Fruit fly (Drosophila melanogaster) whole organism, embryonic: ENCODE measurements around the gene rols.
A peak's percentile ranks its signal among the peaks of the same experiment; 100 is the strongest.

ENCODE experiments used
- Abd-B ChIP-seq: fragments of 200-800 bp; sonication (Bioruptor generic); optimal IDR thresholded peaks from 2 replicates; lab custom pipeline; 2018; ENCODE audit warnings: missing biosample characterization, mild to moderate bottlenecking, missing genetic modification characterization, moderate library complexity
- Ada2b ChIP-seq: fragments of 200-800 bp; sonication (Bioruptor generic); IDR thresholded peaks from 2 replicates; pipeline ENCODE4 v1.3.6; 2022; ENCODE audit warnings: missing biosample characterization, missing genetic modification characterization
- Blimp-1 ChIP-seq: fragments of 200-800 bp; sonication (Bioruptor generic); optimal IDR thresholded peaks from 3 replicates; lab custom pipeline; 2018; ENCODE audit warnings: missing biosample characterization, missing genetic modification characterization, mild to moderate bottlenecking, moderate library complexity, missing genetic modification reagents
- CG10654 ChIP-seq: fragments of 200-800 bp; sonication (Bioruptor generic); optimal IDR thresholded peaks from 2 replicates; lab custom pipeline; 2016; ENCODE audit warnings: missing biosample characterization, missing genetic modification characterization
- CG10979 ChIP-seq: fragments of 200-800 bp; sonication (Bioruptor generic); optimal IDR thresholded peaks from 2 replicates; lab custom pipeline; 2018; ENCODE audit warnings: missing biosample characterization, mild to moderate bottlenecking, missing genetic modification characterization, moderate library complexity
- CG13123 ChIP-seq: fragments of 200-800 bp; sonication (Bioruptor generic); optimal IDR thresholded peaks from 2 replicates; lab custom pipeline; 2016; ENCODE audit warnings: missing biosample characterization, missing genetic modification characterization
- CG15011 ChIP-seq: fragments of 200-800 bp; sonication (Bioruptor generic); optimal IDR thresholded peaks from 3 replicates; lab custom pipeline; 2018; ENCODE audit warnings: missing biosample characterization, mild to moderate bottlenecking, missing genetic modification characterization
- CG1529 ChIP-seq: fragments of 200-800 bp; sonication (Bioruptor generic); optimal IDR thresholded peaks from 3 replicates; lab custom pipeline; 2018; ENCODE audit warnings: missing biosample characterization, missing genetic modification characterization
- CG17359 ChIP-seq: fragments of 200-800 bp; sonication (Bioruptor generic); optimal IDR thresholded peaks from 3 replicates; lab custom pipeline; 2018; ENCODE audit warnings: missing biosample characterization, mild to moderate bottlenecking, missing genetic modification characterization, moderate library complexity
- CG17361 ChIP-seq: fragments of 200-800 bp; sonication (Bioruptor generic); IDR thresholded peaks from 3 replicates; pipeline ENCODE4 v1.3.6; 2022; ENCODE audit warnings: missing biosample characterization, missing genetic modification characterization
- CG17829 ChIP-seq: fragments of 200-800 bp; optimal IDR thresholded peaks from 2 replicates; lab custom pipeline; 2019; ENCODE audit warnings: missing biosample characterization, mild to moderate bottlenecking, missing genetic modification characterization, moderate library complexity
- CG2875 ChIP-seq: fragments of 200-800 bp; sonication (Bioruptor generic); optimal IDR thresholded peaks from 2 replicates; lab custom pipeline; 2017; ENCODE audit warnings: missing biosample characterization, mild to moderate bottlenecking, missing genetic modification characterization, missing genetic modification reagents
- CG31224 ChIP-seq: fragments of 200-800 bp; sonication (Bioruptor generic); IDR thresholded peaks from 2 replicates; pipeline ENCODE4 v1.3.6; 2022; ENCODE audit warnings: missing biosample characterization, missing genetic modification characterization
- CG32532 ChIP-seq: fragments of 200-800 bp; sonication (Bioruptor generic); IDR thresholded peaks from 2 replicates; pipeline ENCODE4 v1.3.6; 2022; ENCODE audit warnings: missing biosample characterization, missing genetic modification characterization
- CG3995 ChIP-seq: fragments of 200-800 bp; sonication (Bioruptor generic); optimal IDR thresholded peaks from 3 replicates; lab custom pipeline; 2016; ENCODE audit warnings: missing biosample characterization, missing genetic modification characterization
- CG4360 ChIP-seq: fragments of 200-800 bp; sonication (Bioruptor generic); IDR thresholded peaks from 2 replicates; pipeline ENCODE4 v1.3.6; 2022; ENCODE audit warnings: missing biosample characterization, missing genetic modification characterization
- CG6689 ChIP-seq: fragments of 200-800 bp; sonication (Bioruptor generic); IDR thresholded peaks from 2 replicates; pipeline ENCODE4 v1.3.6; 2022; ENCODE audit warnings: missing biosample characterization, missing genetic modification characterization
- CG8765 ChIP-seq: fragments of 200-800 bp; sonication (Bioruptor generic); IDR thresholded peaks from 2 replicates; pipeline ENCODE4 v1.3.6; 2022; ENCODE audit warnings: missing biosample characterization, missing genetic modification characterization
- CG9215 ChIP-seq: fragments of 200-800 bp; sonication (Bioruptor generic); IDR thresholded peaks from 2 replicates; pipeline ENCODE4 v1.3.6; 2022; ENCODE audit warnings: missing biosample characterization, missing genetic modification characterization
- CoRest ChIP-seq: fragments of 200-800 bp; sonication (Bioruptor generic); optimal IDR thresholded peaks from 3 replicates; lab custom pipeline; 2018; ENCODE audit warnings: missing biosample characterization, mild to moderate bottlenecking, missing genetic modification characterization, moderate library complexity
- Dll ChIP-seq: fragments of 200-800 bp; sonication (Bioruptor generic); IDR thresholded peaks from 4 replicates; pipeline ENCODE4 v1.3.6; 2022; ENCODE audit warnings: missing biosample characterization, missing genetic modification characterization; ENCODE audit not compliant: partially characterized antibody
- Doc2 ChIP-seq: fragments of 200-800 bp; sonication (Bioruptor generic); IDR thresholded peaks from 2 replicates; pipeline ENCODE4 v1.3.6; 2022; ENCODE audit warnings: missing biosample characterization, missing genetic modification characterization
- ERR ChIP-seq: fragments of 200-800 bp; sonication (Bioruptor generic); optimal IDR thresholded peaks from 2 replicates; lab custom pipeline; 2016; ENCODE audit warnings: missing biosample characterization, missing genetic modification characterization
- Fer1 ChIP-seq: fragments of 200-800 bp; sonication (Bioruptor generic); optimal IDR thresholded peaks from 2 replicates; lab custom pipeline; 2017; ENCODE audit warnings: missing biosample characterization, mild to moderate bottlenecking, missing genetic modification characterization
- H15 ChIP-seq: fragments of 200-800 bp; sonication (Bioruptor generic); IDR thresholded peaks from 3 replicates; pipeline ENCODE4 v1.3.6; 2022; ENCODE audit warnings: missing biosample characterization, missing genetic modification characterization
- HmgZ ChIP-seq: fragments of 200-800 bp; sonication (Bioruptor generic); optimal IDR thresholded peaks from 2 replicates; lab custom pipeline; 2018; ENCODE audit warnings: missing biosample characterization, mild to moderate bottlenecking, missing genetic modification characterization
- Hmr ChIP-seq: fragments of 200-800 bp; sonication (Bioruptor generic); optimal IDR thresholded peaks from 3 replicates; lab custom pipeline; 2017; ENCODE audit warnings: mild to moderate bottlenecking, missing biosample characterization, missing genetic modification reagents, missing genetic modification characterization
- Med ChIP-seq: fragments of 200-800 bp; sonication (Bioruptor generic); peaks from one replicate; lab custom pipeline; 2016; ENCODE audit warnings: missing biosample characterization, missing genetic modification characterization, mild to moderate bottlenecking, inconsistent platforms, moderate library complexity
- Neu2 ChIP-seq: fragments of 200-800 bp; sonication (Bioruptor generic); optimal IDR thresholded peaks from 3 replicates; lab custom pipeline; 2016; ENCODE audit warnings: missing biosample characterization, missing genetic modification characterization, borderline replicate concordance
- Oli ChIP-seq: fragments of 200-800 bp; sonication (Bioruptor generic); optimal IDR thresholded peaks from 2 replicates; lab custom pipeline; 2018; ENCODE audit warnings: missing biosample characterization, mild to moderate bottlenecking, missing genetic modification characterization, moderate library complexity
- Ravus ChIP-seq: fragments of 200-800 bp; sonication (Bioruptor generic); IDR thresholded peaks from 2 replicates; pipeline ENCODE4 v1.3.6; 2022; ENCODE audit warnings: missing biosample characterization, missing genetic modification characterization
- Rfx ChIP-seq: fragments of 200-800 bp; sonication (Bioruptor generic); IDR thresholded peaks from 2 replicates; pipeline ENCODE4 v1.3.6; 2022; ENCODE audit warnings: missing biosample characterization, missing genetic modification characterization
- Sin3A ChIP-seq: fragments of >200 bp; optimal IDR thresholded peaks from 2 replicates; lab custom pipeline; 2018
- Stat92E ChIP-seq, 3 experiments: fragments of >200 bp in 2 of 3; fragments of 200-800 bp in 1 of 3; sonication (Bioruptor generic) in 1 of 3; optimal IDR thresholded peaks; 2 replicates each; lab custom pipeline; 2017 to 2019; ENCODE audit warnings: missing biosample characterization in 3 of 3, missing genetic modification characterization in 3 of 3, mild to moderate bottlenecking in 1 of 3, moderate library complexity in 1 of 3
- al ChIP-seq: fragments of 200-800 bp; sonication (Bioruptor generic); IDR thresholded peaks from 2 replicates; pipeline ENCODE4 v1.3.6; 2022; ENCODE audit warnings: missing biosample characterization, missing genetic modification characterization
- aop ChIP-seq: fragments of 200-800 bp; sonication (Bioruptor generic); IDR thresholded peaks from 2 replicates; pipeline ENCODE4 v1.3.6; 2022; ENCODE audit warnings: missing biosample characterization, missing genetic modification characterization
- br ChIP-seq: fragments of >200 bp; optimal IDR thresholded peaks from 2 replicates; lab custom pipeline; 2017
- bsh ChIP-seq, 2 experiments: fragments of 200-800 bp; sonication (Bioruptor generic); optimal IDR thresholded peaks; 2 replicates each; lab custom pipeline; 2017 to 2018; ENCODE audit warnings: mild to moderate bottlenecking in 2 of 2, missing biosample characterization in 2 of 2, missing genetic modification characterization in 2 of 2, moderate library complexity in 1 of 2
- caup ChIP-seq: fragments of 200-800 bp; sonication (Bioruptor generic); optimal IDR thresholded peaks from 3 replicates; lab custom pipeline; 2017; ENCODE audit warnings: missing biosample characterization, mild to moderate bottlenecking, missing genetic modification characterization, moderate library complexity; ENCODE audit not compliant: severe bottlenecking
- danr ChIP-seq: fragments of 200-800 bp; sonication (Bioruptor generic); IDR thresholded peaks from 2 replicates; pipeline ENCODE4 v1.3.6; 2022; ENCODE audit warnings: missing biosample characterization, missing genetic modification characterization
- dmrt99B ChIP-seq: fragments of 200-800 bp; sonication (Bioruptor generic); optimal IDR thresholded peaks from 2 replicates; lab custom pipeline; 2018; ENCODE audit warnings: missing biosample characterization, mild to moderate bottlenecking, missing genetic modification characterization, moderate library complexity
- en ChIP-seq: fragments of 200-800 bp; sonication (Bioruptor generic); optimal IDR thresholded peaks from 2 replicates; lab custom pipeline; 2016; ENCODE audit warnings: missing biosample characterization, missing genetic modification characterization
- insv ChIP-seq, 2 experiments: fragments of 200-800 bp; sonication (Bioruptor generic); optimal IDR thresholded peaks; 3 replicates each; lab custom pipeline; 2016 to 2018; ENCODE audit warnings: missing biosample characterization in 2 of 2, missing genetic modification characterization in 2 of 2
- lola ChIP-seq, 3 experiments: fragments of >200 bp in 2 of 3; fragments of 200-800 bp in 1 of 3; sonication (Bioruptor generic) in 1 of 3; optimal IDR thresholded peaks; 2 replicates each; lab custom pipeline; 2017 to 2019; ENCODE audit warnings: missing biosample characterization in 3 of 3, missing genetic modification characterization in 3 of 3, mild to moderate bottlenecking in 1 of 3, moderate library complexity in 1 of 3
- prd ChIP-seq, 3 experiments: fragments of >200 bp in 2 of 3; fragments of 200-800 bp in 1 of 3; sonication (Bioruptor generic) in 1 of 3; optimal IDR thresholded peaks in 2 of 3; IDR thresholded peaks in 1 of 3; 2 replicates in 2 of 3; 3 replicates in 1 of 3; pipeline versions ENCODE4 v1.3.6 to Lab custom; 2017 to 2022; ENCODE audit warnings: missing biosample characterization in 1 of 3, missing genetic modification characterization in 1 of 3
- row ChIP-seq: fragments of 200-800 bp; sonication (Bioruptor generic); IDR thresholded peaks from 3 replicates; pipeline ENCODE4 v1.3.6; 2022; ENCODE audit warnings: missing biosample characterization, missing genetic modification characterization
- seq ChIP-seq: fragments of 200-800 bp; sonication (Bioruptor generic); IDR thresholded peaks from 2 replicates; pipeline ENCODE4 v1.3.6; 2022; ENCODE audit warnings: missing biosample characterization, missing genetic modification characterization
- sisA ChIP-seq: fragments of 200-800 bp; sonication (Bioruptor generic); IDR thresholded peaks from 2 replicates; pipeline ENCODE4 v1.3.6; 2022; ENCODE audit warnings: missing biosample characterization, missing genetic modification characterization
- slou ChIP-seq: fragments of 200-800 bp; sonication (Bioruptor generic); optimal IDR thresholded peaks from 3 replicates; lab custom pipeline; 2016; ENCODE audit warnings: missing biosample characterization, missing genetic modification characterization
- sr ChIP-seq: fragments of 200-800 bp; sonication (Bioruptor generic); IDR thresholded peaks from 3 replicates; pipeline ENCODE4 v1.3.6; 2022; ENCODE audit warnings: missing biosample characterization, missing genetic modification characterization
- tna ChIP-seq: fragments of 200-800 bp; sonication (Bioruptor generic); IDR thresholded peaks from 2 replicates; pipeline ENCODE4 v1.3.6; 2022; ENCODE audit warnings: missing biosample characterization, missing genetic modification characterization; ENCODE audit not compliant: partially characterized antibody

rols gene

dm6 chr3L:12030521-12030920 is 34.1 kb downstream of the rols start (continued):
- peak; percentile 16 for TF ChIP-seq Oli
- no peak for TF ChIP-seq CG10654
- TF ChIP-seq prd (optimal IDR thresholded peaks at IDR 0.05; lab: Kevin White, UChicago): no peak
- TF ChIP-seq prd (GFP tag; IDR thresholded peaks at IDR 0.05; lab: Robert Waterston, UW): peak; percentile 56; the same call in 2 of the 3 replicates
- no peak for TF ChIP-seq H15
- TF ChIP-seq CG13123 (GFP tag; lab: Kevin White, UChicago): no peak
- TF ChIP-seq CG6689 (GFP tag; lab: Robert Waterston, UW): 0 out of 2 replicates have a peak, but pooled peaks have one; percentile 29
- no peak for TF ChIP-seq CG8765 (GFP tag; lab: Robert Waterston, UW)
- no peak for TF ChIP-seq en (GFP tag; lab: Kevin White, UChicago)
- TF ChIP-seq CG17829 (tag; lab: Kevin White, UChicago): peak; percentile 9
- no peak for TF ChIP-seq Hmr (GFP tag; lab: Kevin White, UChicago)
- TF ChIP-seq CG4360: no peak
- no peak for TF ChIP-seq CG3995 (GFP tag; lab: Kevin White, UChicago)
- no peak for TF ChIP-seq sr
- no peak for TF ChIP-seq CG31224 (GFP tag; lab: Robert Waterston, UW)
- peak; percentile 4 for TF ChIP-seq CG17359 (tag; lab: Kevin White, UChicago)
- no peak for TF ChIP-seq caup (GFP tag; lab: Kevin White, UChicago)
- TF ChIP-seq Dll: no peak
- peak; percentile 49; the same call in 1 of the 2 replicates for TF ChIP-seq Ada2b (GFP tag; lab: Robert Waterston, UW)
- no peak for TF ChIP-seq ERR
- TF ChIP-seq CG32532: no peak
- no peak for TF ChIP-seq Rfx (GFP tag; lab: Robert Waterston, UW)
- no peak for TF ChIP-seq br
- no peak for TF ChIP-seq tna (GFP tag; lab: Robert Waterston, UW)
- TF ChIP-seq CG10979: peak; percentile 43
- TF ChIP-seq bsh (GFP tag; optimal IDR thresholded peaks at IDR 0.05; lab: Kevin White, UChicago): peak; percentile 26 to 44
- TF ChIP-seq dmrt99B (tag; lab: Kevin White, UChicago): peak; percentile 29
- TF ChIP-seq CG2875: no peak
- peak; percentile 44 for TF ChIP-seq Blimp-1
- TF ChIP-seq Neu2 (GFP tag; lab: Kevin White, UChicago): no peak
- TF ChIP-seq CG17361 (GFP tag; lab: Robert Waterston, UW): 0 out of 3 replicates have a peak, but pooled peaks have one; percentile 13
- TF ChIP-seq Fer1 (GFP tag; lab: Kevin White, UChicago): no peak
- no peak for TF ChIP-seq danr
- no peak for TF ChIP-seq Abd-B
- TF ChIP-seq seq (GFP tag; lab: Robert Waterston, UW): no peak
- TF ChIP-seq Sin3A (lab: Kevin White, UChicago): no peak
- TF ChIP-seq row (GFP tag; lab: Robert Waterston, UW): peak; percentile 37; the same call in 1 of the 3 replicates
- TF ChIP-seq aop: no peak
- no peak for TF ChIP-seq CG15011 (GFP tag; lab: Kevin White, UChicago)
- TF ChIP-seq Stat92E (GFP tag; optimal IDR thresholded peaks at IDR 0.05; lab: Kevin White, UChicago): no peak
- no peak for TF ChIP-seq slou (GFP tag; lab: Kevin White, UChicago)
- no peak for TF ChIP-seq al
- TF ChIP-seq CG9215 (GFP tag; lab: Robert Waterston, UW): no peak
- TF ChIP-seq Ravus (GFP tag; lab: Robert Waterston, UW): no peak
- TF ChIP-seq Doc2 (GFP tag; lab: Robert Waterston, UW): no peak
- TF ChIP-seq Med (GFP tag; lab: Kevin White, UChicago): peak; percentile 9
- no peak for TF ChIP-seq sisA (GFP tag; lab: Robert Waterston, UW)
- TF ChIP-seq insv (GFP tag; optimal IDR thresholded peaks at IDR 0.05; lab: Kevin White, UChicago): no peak
- TF ChIP-seq lola (GFP tag; optimal IDR thresholded peaks at IDR 0.05; lab: Kevin White, UChicago): no peak
- no peak for TF ChIP-seq CG1529
- TF ChIP-seq CoRest (tag; lab: Kevin White, UChicago): no peak
- TF ChIP-seq HmgZ: no peak
